Worm (Caenorhabditis elegans) whole organism, young adult: ENCODE measurements around the gene rps-12.

Experiments used
- D2030.7 ChIP-seq: fragments of 200-800 bp; sonication (Bioruptor generic); IDR thresholded peaks from 2 replicates; pipeline ENCODE4 v1.3.6; 2022; ENCODE audit warnings: missing genetic modification reagents, missing genetic modification characterization, missing compliant biosample characterization
- F10E7.11 ChIP-seq: sonication (generic microtip); optimal IDR thresholded peaks from 2 replicates; lab custom pipeline; 2017; ENCODE audit warnings: mild to moderate bottlenecking, missing genetic modification characterization, moderate library complexity, missing compliant biosample characterization
- F22D6.2 ChIP-seq: sonication (generic microtip); optimal IDR thresholded peaks from 2 replicates; lab custom pipeline; 2016; ENCODE audit warnings: mild to moderate bottlenecking, missing genetic modification characterization, missing compliant biosample characterization
- F33H1.4 ChIP-seq: fragments of 200-800 bp; sonication (Bioruptor generic); IDR thresholded peaks from 2 replicates; pipeline ENCODE4 v1.3.6; 2022; ENCODE audit warnings: missing genetic modification reagents, missing genetic modification characterization, missing compliant biosample characterization
- F37B4.10 ChIP-seq: fragments of 200-800 bp; sonication (Bioruptor generic); IDR thresholded peaks from 2 replicates; pipeline ENCODE4 v1.3.6; 2022; ENCODE audit warnings: missing genetic modification characterization, missing compliant biosample characterization
- F52B5.7 ChIP-seq: sonication (generic microtip); optimal IDR thresholded peaks from 2 replicates; lab custom pipeline; 2016; ENCODE audit warnings: mild to moderate bottlenecking, missing genetic modification characterization, missing compliant biosample characterization
- K11D2.4 ChIP-seq: fragments of 200-800 bp; sonication (Bioruptor generic); IDR thresholded peaks from 2 replicates; pipeline ENCODE4 v1.3.6; 2022; ENCODE audit warnings: missing genetic modification reagents, missing genetic modification characterization, missing compliant biosample characterization
- T26A5.8 ChIP-seq: sonication (generic microtip); optimal IDR thresholded peaks from 2 replicates; lab custom pipeline; 2016; ENCODE audit warnings: missing genetic modification characterization, missing compliant biosample characterization
- Y53G8AR.9 ChIP-seq: fragments of 200-800 bp; sonication (Bioruptor generic); conservative IDR thresholded peaks from 2 replicates; pipeline ENCODE4 v1.3.6; 2022; ENCODE audit warnings: missing genetic modification reagents, missing genetic modification characterization, missing compliant biosample characterization
- akir-1 ChIP-seq: fragments of 200-800 bp; sonication (Bioruptor generic); optimal IDR thresholded peaks from 2 replicates; lab custom pipeline; 2018; ENCODE audit warnings: mild to moderate bottlenecking, missing genetic modification characterization, moderate library complexity, missing compliant biosample characterization
- ama-1 ChIP-seq, 3 experiments: fragments of 150-350 bp in 1 of 3; sonication (generic microtip) in 2 of 3; optimal IDR thresholded peaks; 2 replicates each; lab custom pipeline; 2014 to 2018; ENCODE audit warnings: missing biosample characterization in 2 of 3, missing genetic modification characterization in 2 of 3, missing genetic modification reagents in 2 of 3
- athp-1 ChIP-seq: sonication (generic microtip); optimal IDR thresholded peaks from 2 replicates; lab custom pipeline; 2017; ENCODE audit warnings: mild to moderate bottlenecking, missing genetic modification characterization, missing compliant biosample characterization
- attf-5 ChIP-seq: fragments of 200-800 bp; sonication (Bioruptor generic); optimal IDR thresholded peaks from 2 replicates; lab custom pipeline; 2018; ENCODE audit warnings: mild to moderate bottlenecking, missing genetic modification characterization, missing compliant biosample characterization
- ccch-3 ChIP-seq: fragments of 200-800 bp; sonication (Bioruptor generic); optimal IDR thresholded peaks from 2 replicates; lab custom pipeline; 2018; ENCODE audit warnings: mild to moderate bottlenecking, missing genetic modification characterization, missing compliant biosample characterization
- ceh-100 ChIP-seq: fragments of 200-800 bp; sonication (Bioruptor generic); IDR thresholded peaks from 2 replicates; pipeline ENCODE4 v1.3.6; 2022; ENCODE audit warnings: missing genetic modification reagents, missing genetic modification characterization, missing compliant biosample characterization
- ceh-27 ChIP-seq: fragments of 200-800 bp; sonication (Bioruptor generic); optimal IDR thresholded peaks from 2 replicates; lab custom pipeline; 2018; ENCODE audit warnings: mild to moderate bottlenecking, missing genetic modification characterization, moderate library complexity, missing compliant biosample characterization
- ceh-58 ChIP-seq: fragments of 200-800 bp; sonication (Bioruptor generic); IDR thresholded peaks from 2 replicates; pipeline ENCODE4 v1.3.6; 2022; ENCODE audit warnings: missing genetic modification characterization, missing compliant biosample characterization
- ceh-79 ChIP-seq: sonication (generic microtip); optimal IDR thresholded peaks from 2 replicates; lab custom pipeline; 2017; ENCODE audit warnings: mild to moderate bottlenecking, missing genetic modification characterization, missing compliant biosample characterization
- ceh-91 ChIP-seq: fragments of 200-800 bp; sonication (Bioruptor generic); IDR thresholded peaks from 2 replicates; pipeline ENCODE4 v1.3.6; 2022; ENCODE audit warnings: missing genetic modification reagents, missing genetic modification characterization, missing compliant biosample characterization
- dox-1 ChIP-seq: fragments of 200-800 bp; sonication (Bioruptor generic); IDR thresholded peaks from 2 replicates; pipeline ENCODE4 v1.3.6; 2022; ENCODE audit warnings: missing genetic modification reagents, missing genetic modification characterization, missing compliant biosample characterization
- dpff-1 ChIP-seq: sonication (generic microtip); optimal IDR thresholded peaks from 2 replicates; lab custom pipeline; 2017; ENCODE audit warnings: mild to moderate bottlenecking, missing genetic modification characterization, missing compliant biosample characterization
- dpl-1 ChIP-seq: fragments of 150-350 bp; optimal IDR thresholded peaks from 2 replicates; lab custom pipeline; 2014; ENCODE audit warnings: missing biosample characterization, missing genetic modification reagents, missing genetic modification characterization
- efl-1 ChIP-seq: fragments of 150-350 bp; optimal IDR thresholded peaks from 2 replicates; lab custom pipeline; 2014; ENCODE audit warnings: missing biosample characterization, missing genetic modification reagents, missing genetic modification characterization
- egl-18 ChIP-seq: fragments of 200-800 bp; sonication (Bioruptor generic); IDR thresholded peaks from 2 replicates; pipeline ENCODE4 v1.3.6; 2022; ENCODE audit warnings: missing genetic modification reagents, missing genetic modification characterization, missing compliant biosample characterization
- egl-44 ChIP-seq: fragments of 200-800 bp; sonication (Bioruptor generic); IDR thresholded peaks from 2 replicates; pipeline ENCODE4 v1.3.6; 2022; ENCODE audit warnings: missing genetic modification reagents, missing genetic modification characterization, missing compliant biosample characterization
- hlh-12 ChIP-seq: sonication (generic microtip); optimal IDR thresholded peaks from 2 replicates; lab custom pipeline; 2016; ENCODE audit warnings: missing genetic modification characterization, missing compliant biosample characterization
- let-607 ChIP-seq, 2 experiments: fragments of 200-800 bp in 1 of 2; sonication (Bioruptor generic) in 1 of 2; sonication (generic microtip) in 1 of 2; optimal IDR thresholded peaks; 2 replicates each; lab custom pipeline; 2016 to 2018; ENCODE audit warnings: mild to moderate bottlenecking in 2 of 2, missing compliant biosample characterization in 2 of 2, missing genetic modification characterization in 2 of 2, moderate library complexity in 2 of 2, missing genotype in 1 of 2
- lin-26 ChIP-seq: fragments of 200-800 bp; sonication (Bioruptor generic); IDR thresholded peaks from 2 replicates; pipeline ENCODE4 v1.3.6; 2022; ENCODE audit warnings: missing genetic modification reagents, missing genetic modification characterization, missing compliant biosample characterization
- lsl-1 ChIP-seq: fragments of 200-800 bp; sonication (Bioruptor generic); optimal IDR thresholded peaks from 2 replicates; lab custom pipeline; 2018; ENCODE audit warnings: mild to moderate bottlenecking, missing genetic modification characterization, moderate library complexity, missing compliant biosample characterization
- madf-6 ChIP-seq: fragments of 200-800 bp; sonication (Bioruptor generic); IDR thresholded peaks from 2 replicates; pipeline ENCODE4 v1.3.6; 2022; ENCODE audit warnings: missing genetic modification reagents, missing genetic modification characterization, missing compliant biosample characterization
- madf-8 ChIP-seq: fragments of 200-800 bp; sonication (Bioruptor generic); conservative IDR thresholded peaks from 2 replicates; pipeline ENCODE4 v1.3.6; 2022; ENCODE audit warnings: missing genetic modification reagents, missing genetic modification characterization, missing compliant biosample characterization
- mcd-1 ChIP-seq: fragments of 200-800 bp; sonication (Bioruptor generic); IDR thresholded peaks from 2 replicates; pipeline ENCODE4 v1.3.6; 2022; ENCODE audit warnings: missing genetic modification reagents, missing genetic modification characterization, missing compliant biosample characterization
- mes-4 ChIP-seq: sonication (generic microtip); optimal IDR thresholded peaks from 2 replicates; lab custom pipeline; 2016; ENCODE audit warnings: missing genotype, missing genetic modification characterization, missing compliant biosample characterization
- nfya-1 ChIP-seq: sonication (generic microtip); optimal IDR thresholded peaks from 2 replicates; lab custom pipeline; 2017; ENCODE audit warnings: antibody characterized with exemption, missing compliant biosample characterization, missing genetic modification characterization, borderline replicate concordance; ENCODE audit not compliant: insufficient read depth
- nfyb-1 ChIP-seq: fragments of 200-800 bp; sonication (Bioruptor generic); IDR thresholded peaks from 2 replicates; pipeline ENCODE4 v1.3.6; 2022; ENCODE audit warnings: missing genetic modification reagents, missing genetic modification characterization, missing compliant biosample characterization
- nhr-80 ChIP-seq: sonication (generic microtip); optimal IDR thresholded peaks from 2 replicates; lab custom pipeline; 2016; ENCODE audit warnings: missing genetic modification characterization, missing compliant biosample characterization
- nhr-90 ChIP-seq: sonication (generic microtip); optimal IDR thresholded peaks from 2 replicates; lab custom pipeline; 2016; ENCODE audit warnings: missing genotype, mild to moderate bottlenecking, missing genetic modification characterization, missing compliant biosample characterization
- pha-4 ChIP-seq: fragments of 150-350 bp; sonication (generic microtip); optimal IDR thresholded peaks from 2 replicates; lab custom pipeline; 2014; ENCODE audit warnings: missing biosample characterization, missing genetic modification reagents, missing genetic modification characterization
- snpc-3.4 ChIP-seq: sonication (generic microtip); optimal IDR thresholded peaks from 2 replicates; lab custom pipeline; 2017; ENCODE audit warnings: missing genetic modification characterization, mild to moderate bottlenecking, missing compliant biosample characterization, antibody characterized with exemption, moderate library complexity, missing genotype, missing genetic modification reagents
- unc-130 ChIP-seq: sonication (generic microtip); optimal IDR thresholded peaks from 2 replicates; lab custom pipeline; 2016; ENCODE audit warnings: missing genetic modification reagents, missing genetic modification characterization, missing compliant biosample characterization
- xnd-1 ChIP-seq: sonication (generic microtip); optimal IDR thresholded peaks from 2 replicates; lab custom pipeline; 2016; ENCODE audit warnings: missing genotype, missing genetic modification reagents, missing genetic modification characterization, missing compliant biosample characterization
- ztf-26 ChIP-seq: sonication (generic microtip); optimal IDR thresholded peaks from 2 replicates; lab custom pipeline; 2017; ENCODE audit warnings: missing genetic modification characterization, missing compliant biosample characterization

Gene rps-12

DNA sequence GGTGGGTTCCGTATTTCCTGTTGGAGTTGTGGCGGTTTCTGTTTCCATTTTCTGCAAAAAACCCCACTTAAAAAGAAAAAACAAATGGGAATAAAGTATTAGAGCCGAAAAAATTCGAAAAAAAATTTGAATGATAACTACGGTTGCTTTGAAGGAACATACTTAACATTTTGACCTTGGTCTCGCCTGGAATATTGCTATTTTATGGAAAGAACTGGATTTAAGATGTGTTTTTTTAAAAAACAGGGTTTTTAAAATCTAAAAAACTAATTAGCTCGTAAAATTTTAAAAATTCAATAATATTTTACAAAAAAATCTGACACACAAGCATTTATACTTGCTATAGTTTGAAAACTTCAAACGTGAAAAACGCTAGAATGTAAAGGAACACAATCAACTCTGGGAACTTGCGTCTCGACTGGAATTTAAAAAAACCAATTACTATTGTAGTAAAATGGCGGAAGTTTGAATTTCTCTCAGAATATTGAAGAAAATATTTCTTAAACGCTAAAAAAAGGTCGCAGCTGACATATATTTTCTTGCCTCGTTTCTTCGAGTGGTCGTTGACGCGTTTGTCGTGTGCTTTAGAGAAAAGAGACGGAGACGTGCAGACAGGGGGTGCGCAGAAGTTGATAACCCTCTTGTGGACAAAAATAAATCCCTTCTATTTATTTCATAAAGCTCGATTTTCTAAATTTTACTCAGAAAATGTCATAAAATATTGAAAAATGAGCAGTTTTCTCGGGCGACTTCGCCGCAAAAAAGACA is 19.0 kb downstream of the rps-12 start, which contains the start of the genes lgg-3 and rgs-5 (continued):
- TF ChIP-seq egl-44 (no peak), hlh-12 (tag; lab: Kevin White, UChicago) (no peak), dpl-1 (GFP tag; lab: Kevin White, UChicago) (peak; percentile 14), ceh-79 (tag; lab: Kevin White, UChicago) (no peak), nhr-80 (tag; lab: Kevin White, UChicago) (peak; percentile 12), F52B5.7 (tag; lab: Kevin White, UChicago) (no peak), pha-4 (tag; lab: Kevin White, UChicago) (no peak), dpff-1 (tag; lab: Kevin White, UChicago) (no peak), ztf-26 (tag; lab: Kevin White, UChicago) (no peak), unc-130 (GFP tag; lab: Kevin White, UChicago) (peak; percentile 37)

DNA sequence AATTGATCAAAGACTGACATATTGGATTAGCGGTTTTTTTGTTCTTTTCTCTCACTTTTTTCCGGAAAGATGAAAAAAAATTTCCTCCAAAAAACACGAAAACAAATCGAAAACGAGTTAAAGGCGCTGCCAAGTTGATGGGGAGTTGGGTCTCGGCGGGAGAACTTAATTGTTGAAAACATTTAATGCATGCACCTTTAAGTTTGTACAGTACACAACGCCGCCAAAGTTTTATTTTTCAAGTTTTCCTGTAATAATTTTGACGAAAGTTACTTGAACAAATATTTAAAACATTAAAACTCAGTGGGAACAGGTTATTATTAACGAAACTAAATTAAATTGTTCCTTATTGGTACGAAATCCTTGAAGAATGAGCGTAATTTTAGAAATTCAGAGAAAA is 22.4 kb downstream of the rps-12 start:
- TF ChIP-seq D2030.7 (GFP tag; lab: Robert Waterston, UW) (peak; percentile 41; the same call in 1 of the 2 replicates), efl-1 (GFP tag; lab: Kevin White, UChicago) (peak; percentile 83), F33H1.4 (peak; percentile 79), mes-4 (tag; lab: Kevin White, UChicago) (no peak), T26A5.8 (tag; lab: Kevin White, UChicago) (no peak), lsl-1 (GFP tag; lab: Kevin White, UChicago) (peak; percentile 80), ceh-91 (GFP tag; lab: Robert Waterston, UW) (peak; percentile 41; the same call in 1 of the 2 replicates), madf-8 (GFP tag; lab: Robert Waterston, UW) (peak; percentile 49), madf-6 (GFP tag; lab: Robert Waterston, UW) (peak; percentile 78), xnd-1 (tag; lab: Kevin White, UChicago) (peak; percentile 21)

DNA sequence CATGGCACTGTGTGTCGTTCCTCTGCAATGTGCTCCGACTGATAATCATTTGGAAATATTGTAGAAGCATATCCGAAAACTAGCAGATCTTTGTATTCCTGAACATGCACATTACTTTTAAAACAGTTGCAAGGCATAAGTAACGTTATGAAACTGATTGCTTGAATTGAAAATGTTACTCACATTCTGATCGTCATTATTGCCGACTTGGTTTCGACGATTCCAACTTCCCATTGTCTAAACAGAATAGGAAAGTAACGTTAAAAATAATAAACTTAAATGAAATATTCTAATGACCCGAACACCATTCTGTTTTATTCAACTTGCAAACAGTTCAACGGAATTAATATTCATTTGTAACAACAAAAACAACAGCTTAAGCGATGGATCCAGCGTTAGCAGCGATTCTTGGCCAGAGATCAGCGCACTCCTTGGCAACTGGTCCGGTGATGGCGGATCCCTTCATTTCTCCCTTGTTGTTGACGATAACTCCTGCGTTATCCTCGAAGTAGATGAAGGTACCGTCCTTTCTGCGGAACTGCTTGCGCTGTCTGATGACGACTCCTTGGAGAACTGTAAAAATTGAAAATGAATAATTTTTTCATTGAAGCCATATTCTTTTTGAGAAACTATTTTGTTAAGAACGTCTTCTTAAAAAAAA is 26.3 kb downstream of the rps-12 start, which contains the start of gene swp-1:
Gene swp-1 (minus strand): TSS at position 298 of the 661 bp plus-strand sequence.
- no peak for TF ChIP-seq mcd-1 (GFP tag; lab: Robert Waterston, UW)
- no peak for TF ChIP-seq nhr-80 (tag; lab: Kevin White, UChicago)
- no peak for TF ChIP-seq egl-18 (GFP tag; lab: Robert Waterston, UW)
- no peak for TF ChIP-seq pha-4 (tag; lab: Kevin White, UChicago)
- TF ChIP-seq ceh-58 (GFP tag; lab: Robert Waterston, UW): no peak
- TF ChIP-seq ztf-26 (tag; lab: Kevin White, UChicago): no peak
- no peak for TF ChIP-seq snpc-3.4 (tag; lab: Kevin White, UChicago)
- TF ChIP-seq nfya-1 (tag; lab: Kevin White, UChicago): no peak
- TF ChIP-seq athp-1: peak; percentile 46
- TF ChIP-seq Y53G8AR.9 (GFP tag; lab: Robert Waterston, UW): peak; percentile 68; the same call in 1 of the 2 replicates
- no peak for TF ChIP-seq F22D6.2 (tag; lab: Kevin White, UChicago)
- no peak for TF ChIP-seq ceh-79 (tag; lab: Kevin White, UChicago)
- no peak for TF ChIP-seq attf-5 (GFP tag; lab: Kevin White, UChicago)
- no peak for TF ChIP-seq F10E7.11 (tag; lab: Kevin White, UChicago)
- TF ChIP-seq ccch-3 (GFP tag; lab: Kevin White, UChicago): no peak
- TF ChIP-seq ceh-100: peak; percentile 16; the same call in 1 of the 2 replicates
- no peak for TF ChIP-seq F37B4.10
- TF ChIP-seq nfyb-1 (GFP tag; lab: Robert Waterston, UW): no peak
- no peak for TF ChIP-seq akir-1 (GFP tag; lab: Kevin White, UChicago)
- TF ChIP-seq let-607 (tag; optimal IDR thresholded peaks at IDR 0.05; lab: Kevin White, UChicago): no peak
- no peak for TF ChIP-seq ceh-27 (GFP tag; lab: Kevin White, UChicago)
- TF ChIP-seq K11D2.4 (GFP tag; lab: Robert Waterston, UW): no peak
- TF ChIP-seq ama-1 (optimal IDR thresholded peaks at IDR 0.05; lab: Kevin White, UChicago): no peak
- no peak for TF ChIP-seq ama-1 (GFP tag; optimal IDR thresholded peaks at IDR 0.05; lab: Kevin White, UChicago)
- TF ChIP-seq dox-1 (GFP tag; lab: Robert Waterston, UW): no peak
- no peak for TF ChIP-seq nhr-90 (tag; lab: Kevin White, UChicago)
- peak; percentile 74 for TF ChIP-seq lin-26 (GFP tag; lab: Robert Waterston, UW)
